Worm (Caenorhabditis elegans): Measurements from ENCODE around the gene tin-9.2.

- no peak for TF ChIP-seq ama-1 (optimal IDR thresholded peaks at IDR 0.05)
- TF ChIP-seq flt-1 (GFP tag; IDR thresholded peaks at IDR 0.05): no peak
- TF ChIP-seq scrt-1 (GFP tag; IDR thresholded peaks at IDR 0.05): no peak
- TF ChIP-seq tbx-11 (GFP tag; IDR thresholded peaks at IDR 0.05): no peak
Measured at ce11 chrIV:13085675-13086074, 13.1 kb upstream of the tin-9.2 start.
